Fruit fly (Drosophila melanogaster) whole organism, embryonic: ENCODE results near the gene CG31204.

Experiments
- Awh ChIP-seq: fragments of 200-800 bp; sonication (Bioruptor generic); IDR thresholded peaks from 2 replicates; pipeline ENCODE4, ENCODE4 v1.3.6; 2022; ENCODE audit warnings: missing biosample characterization, missing genetic modification characterization
- B-H1 ChIP-seq: fragments of 200-800 bp; sonication (Bioruptor generic); IDR thresholded peaks from 3 replicates; pipeline ENCODE4 v1.3.6; 2022; ENCODE audit warnings: missing biosample characterization, missing genetic modification characterization
- B-H2 ChIP-seq: fragments of 200-800 bp; sonication (Bioruptor generic); optimal IDR thresholded peaks from 2 replicates; lab custom pipeline; 2018; ENCODE audit warnings: missing biosample characterization, mild to moderate bottlenecking, missing genetic modification characterization
- CG10431 ChIP-seq: fragments of 200-800 bp; sonication (Bioruptor generic); optimal IDR thresholded peaks from 3 replicates; lab custom pipeline; 2018; ENCODE audit warnings: missing biosample characterization, mild to moderate bottlenecking, missing genetic modification characterization
- CG12155 ChIP-seq: fragments of 200-800 bp; sonication (Bioruptor generic); optimal IDR thresholded peaks from 3 replicates; lab custom pipeline; 2016; ENCODE audit warnings: missing biosample characterization, missing genetic modification characterization
- CG14860 ChIP-seq: fragments of 200-800 bp; sonication (Bioruptor generic); IDR thresholded peaks from 3 replicates; pipeline ENCODE4 v1.3.6; 2022; ENCODE audit warnings: missing biosample characterization, missing genetic modification characterization; ENCODE audit not compliant: partially characterized antibody
- CG14965 ChIP-seq: fragments of 200-800 bp; sonication (Bioruptor generic); optimal IDR thresholded peaks from 2 replicates; lab custom pipeline; 2016; ENCODE audit warnings: missing biosample characterization, missing genetic modification characterization, borderline replicate concordance
- CG15011 ChIP-seq: fragments of 200-800 bp; sonication (Bioruptor generic); optimal IDR thresholded peaks from 3 replicates; lab custom pipeline; 2018; ENCODE audit warnings: missing biosample characterization, mild to moderate bottlenecking, missing genetic modification characterization
- CG16779 ChIP-seq: fragments of 200-800 bp; sonication (Bioruptor generic); IDR thresholded peaks from 2 replicates; pipeline ENCODE4 v1.3.6; 2022; ENCODE audit warnings: missing biosample characterization, missing genetic modification characterization
- CG17361 ChIP-seq: fragments of 200-800 bp; sonication (Bioruptor generic); IDR thresholded peaks from 3 replicates; pipeline ENCODE4 v1.3.6; 2022; ENCODE audit warnings: missing biosample characterization, missing genetic modification characterization
- CG17912 ChIP-seq: fragments of 200-800 bp; sonication (Bioruptor generic); optimal IDR thresholded peaks from 2 replicates; lab custom pipeline; 2018; ENCODE audit warnings: missing biosample characterization, mild to moderate bottlenecking, missing genetic modification characterization
- CG2120 ChIP-seq: fragments of 200-800 bp; sonication (Bioruptor generic); optimal IDR thresholded peaks from 3 replicates; lab custom pipeline; 2016; ENCODE audit warnings: missing biosample characterization, missing genetic modification characterization
- CG32767 ChIP-seq: fragments of 200-800 bp; sonication (Bioruptor generic); IDR thresholded peaks from 2 replicates; pipeline ENCODE4 v1.3.6; 2022; ENCODE audit warnings: missing biosample characterization, missing genetic modification characterization
- CG33213 ChIP-seq: fragments of 200-800 bp; sonication (Bioruptor generic); optimal IDR thresholded peaks from 3 replicates; lab custom pipeline; 2016; ENCODE audit warnings: missing biosample characterization, missing genetic modification characterization
- CG3847 ChIP-seq: fragments of 200-800 bp; sonication (Bioruptor generic); IDR thresholded peaks from 2 replicates; pipeline ENCODE4 v1.3.6; 2022; ENCODE audit warnings: missing biosample characterization, missing genetic modification characterization
- CG42726 ChIP-seq: fragments of 200-800 bp; sonication (Bioruptor generic); IDR thresholded peaks from 2 replicates; pipeline ENCODE4 v1.3.6; 2022; ENCODE audit warnings: missing biosample characterization, missing genetic modification characterization; ENCODE audit not compliant: partially characterized antibody
- CG4617 ChIP-seq: fragments of 200-800 bp; sonication (Bioruptor generic); optimal IDR thresholded peaks from 3 replicates; lab custom pipeline; 2016; ENCODE audit warnings: missing biosample characterization, missing genetic modification characterization, borderline replicate concordance
- CG4854 ChIP-seq: fragments of 200-800 bp; sonication (Bioruptor generic); optimal IDR thresholded peaks from 2 replicates; lab custom pipeline; 2016; ENCODE audit warnings: missing biosample characterization, missing genetic modification characterization, inconsistent platforms
- CG6654 ChIP-seq: fragments of 200-800 bp; sonication (Bioruptor generic); optimal IDR thresholded peaks from 2 replicates; lab custom pipeline; 2017; ENCODE audit warnings: missing biosample characterization, mild to moderate bottlenecking, missing genetic modification characterization
- CG6689 ChIP-seq: fragments of 200-800 bp; sonication (Bioruptor generic); IDR thresholded peaks from 2 replicates; pipeline ENCODE4 v1.3.6; 2022; ENCODE audit warnings: missing biosample characterization, missing genetic modification characterization
- CG7372 ChIP-seq: fragments of 200-800 bp; sonication (Bioruptor generic); IDR thresholded peaks from 2 replicates; pipeline ENCODE4 v1.3.6; 2022; ENCODE audit warnings: missing biosample characterization, missing genetic modification characterization
- CG7987 ChIP-seq: fragments of 200-800 bp; sonication (Bioruptor generic); optimal IDR thresholded peaks from 2 replicates; lab custom pipeline; 2018; ENCODE audit warnings: missing biosample characterization, mild to moderate bottlenecking, missing genetic modification characterization, moderate library complexity
- CG9609 ChIP-seq: fragments of 200-800 bp; sonication (Bioruptor generic); optimal IDR thresholded peaks from 3 replicates; lab custom pipeline; 2016; ENCODE audit warnings: missing biosample characterization, missing genetic modification characterization
- Drgx ChIP-seq: fragments of 200-800 bp; sonication (Bioruptor generic); IDR thresholded peaks from 2 replicates; pipeline ENCODE4 v1.3.6; 2022; ENCODE audit warnings: missing biosample characterization, missing genetic modification characterization
- HLH54F ChIP-seq: fragments of 200-800 bp; sonication (Bioruptor generic); optimal IDR thresholded peaks from 3 replicates; lab custom pipeline; 2016; ENCODE audit warnings: missing biosample characterization, missing genetic modification characterization
- Hey ChIP-seq: fragments of 200-800 bp; sonication (Bioruptor generic); optimal IDR thresholded peaks from 3 replicates; lab custom pipeline; 2018; ENCODE audit warnings: missing biosample characterization, mild to moderate bottlenecking, missing genetic modification characterization
- HmgD ChIP-seq: fragments of 200-800 bp; sonication (Bioruptor generic); optimal IDR thresholded peaks from 3 replicates; lab custom pipeline; 2016; ENCODE audit warnings: missing biosample characterization, missing genetic modification characterization
- Hr3 ChIP-seq: fragments of 200-800 bp; sonication (Bioruptor generic); optimal IDR thresholded peaks from 3 replicates; lab custom pipeline; 2016; ENCODE audit warnings: missing biosample characterization, missing genetic modification characterization
- Hr39 ChIP-seq: fragments of >200 bp; optimal IDR thresholded peaks from 2 replicates; lab custom pipeline; 2017
- Hr51 ChIP-seq, 2 experiments: fragments of 200-800 bp; sonication (Bioruptor generic); optimal IDR thresholded peaks; 2 replicates in 1 of 2; 3 replicates in 1 of 2; lab custom pipeline; 2016 to 2018; ENCODE audit warnings: missing biosample characterization in 2 of 2, missing genetic modification characterization in 2 of 2, mild to moderate bottlenecking in 1 of 2, moderate library complexity in 1 of 2
- Hr78 ChIP-seq, 2 experiments: fragments of 200-800 bp in 1 of 2; fragments of >200 bp in 1 of 2; sonication (Bioruptor generic) in 1 of 2; optimal IDR thresholded peaks; 2 replicates each; lab custom pipeline; 2017 to 2019; ENCODE audit warnings: missing biosample characterization in 2 of 2, missing genetic modification characterization in 2 of 2, mild to moderate bottlenecking in 1 of 2, moderate library complexity in 1 of 2
- NC2β ChIP-seq: fragments of 200-800 bp; sonication (Bioruptor generic); optimal IDR thresholded peaks from 2 replicates; lab custom pipeline; 2016; ENCODE audit warnings: missing biosample characterization, missing genetic modification characterization
- NK7.1 ChIP-seq: fragments of 200-800 bp; sonication (Bioruptor generic); optimal IDR thresholded peaks from 3 replicates; lab custom pipeline; 2016; ENCODE audit warnings: missing biosample characterization, missing genetic modification characterization
- TFAM ChIP-seq: fragments of 200-800 bp; sonication (Bioruptor generic); optimal IDR thresholded peaks from 2 replicates; lab custom pipeline; 2017; ENCODE audit warnings: missing biosample characterization, missing genetic modification characterization, inconsistent platforms
- bbx ChIP-seq: fragments of 200-800 bp; sonication (Bioruptor generic); IDR thresholded peaks from 2 replicates; pipeline ENCODE4 v1.3.6; 2022; ENCODE audit warnings: missing biosample characterization, missing genetic modification characterization; ENCODE audit not compliant: partially characterized antibody
- bigmax ChIP-seq: fragments of 200-800 bp; sonication (Bioruptor generic); optimal IDR thresholded peaks from 2 replicates; lab custom pipeline; 2018; ENCODE audit warnings: missing biosample characterization, mild to moderate bottlenecking, missing genetic modification characterization
- br ChIP-seq: fragments of >200 bp; optimal IDR thresholded peaks from 2 replicates; lab custom pipeline; 2017
- crc ChIP-seq: fragments of 200-800 bp; sonication (Bioruptor generic); optimal IDR thresholded peaks from 2 replicates; lab custom pipeline; 2016; ENCODE audit warnings: missing biosample characterization, missing genetic modification characterization
- da ChIP-seq: fragments of 200-800 bp; sonication (Bioruptor generic); optimal IDR thresholded peaks from 2 replicates; lab custom pipeline; 2016; ENCODE audit warnings: missing biosample characterization, missing genetic modification characterization
- fru ChIP-seq: fragments of >200 bp; optimal IDR thresholded peaks from 2 replicates; lab custom pipeline; 2017
- gem ChIP-seq: fragments of 200-800 bp; sonication (Bioruptor generic); optimal IDR thresholded peaks from 2 replicates; lab custom pipeline; 2019; ENCODE audit warnings: missing biosample characterization, mild to moderate bottlenecking, missing genetic modification characterization, moderate library complexity
- gsb ChIP-seq: fragments of 200-800 bp; sonication (Bioruptor generic); IDR thresholded peaks from 2 replicates; pipeline ENCODE4 v1.3.6; 2022; ENCODE audit warnings: missing biosample characterization, missing genetic modification characterization
- mam ChIP-seq: fragments of 200-800 bp; sonication (Bioruptor generic); optimal IDR thresholded peaks from 3 replicates; lab custom pipeline; 2016; ENCODE audit warnings: missing biosample characterization, missing genetic modification characterization
- nmo ChIP-seq: fragments of 200-800 bp; sonication (Bioruptor generic); optimal IDR thresholded peaks from 2 replicates; lab custom pipeline; 2018; ENCODE audit warnings: missing biosample characterization, mild to moderate bottlenecking, missing genetic modification characterization, moderate library complexity
- p53 ChIP-seq: fragments of 200-800 bp; sonication (Bioruptor generic); optimal IDR thresholded peaks from 2 replicates; lab custom pipeline; 2016; ENCODE audit warnings: missing biosample characterization, missing genetic modification characterization
- pfk ChIP-seq: fragments of 200-800 bp; sonication (Bioruptor generic); optimal IDR thresholded peaks from 2 replicates; lab custom pipeline; 2018; ENCODE audit warnings: missing biosample characterization, mild to moderate bottlenecking, missing genetic modification characterization, moderate library complexity
- phol ChIP-seq: fragments of 200-800 bp; sonication (Bioruptor generic); optimal IDR thresholded peaks from 3 replicates; lab custom pipeline; 2018; ENCODE audit warnings: missing biosample characterization, mild to moderate bottlenecking, missing genetic modification characterization, moderate library complexity
- ro ChIP-seq: fragments of 200-800 bp; sonication (Bioruptor generic); IDR thresholded peaks from 2 replicates; pipeline ENCODE4 v1.3.6; 2022; ENCODE audit warnings: missing biosample characterization, missing genetic modification characterization
- slp2 ChIP-seq: fragments of 200-800 bp; sonication (Bioruptor generic); optimal IDR thresholded peaks from 2 replicates; lab custom pipeline; 2016; ENCODE audit warnings: missing biosample characterization, missing genetic modification characterization
- wdn ChIP-seq: fragments of 200-800 bp; sonication (Bioruptor generic); IDR thresholded peaks from 2 replicates; pipeline ENCODE4 v1.3.6; 2022; ENCODE audit warnings: missing biosample characterization, missing genetic modification characterization
- wek ChIP-seq: fragments of 200-800 bp; sonication (Bioruptor generic); optimal IDR thresholded peaks from 3 replicates; lab custom pipeline; 2018; ENCODE audit warnings: missing biosample characterization, mild to moderate bottlenecking, missing genetic modification characterization, moderate library complexity
- zfh2 ChIP-seq: fragments of 200-800 bp; sonication (Bioruptor generic); optimal IDR thresholded peaks from 2 replicates; lab custom pipeline; 2016; ENCODE audit warnings: missing biosample characterization, missing genetic modification characterization

Gene CG31204

dm6 chr3R:31384108-31384507 is 9.2 kb downstream of the CG31204 start (continued):
- peak; percentile 96 for TF ChIP-seq phol (tag; lab: Kevin White, UChicago)
- peak; percentile 99 for TF ChIP-seq zfh2 (GFP tag; lab: Kevin White, UChicago)
- peak; percentile 97 for TF ChIP-seq CG9609
- TF ChIP-seq CG6654 (GFP tag; lab: Kevin White, UChicago): peak; percentile 87
- peak; percentile 70 for TF ChIP-seq Hey (tag; lab: Kevin White, UChicago)
- no peak for TF ChIP-seq br (lab: Kevin White, UChicago)
- TF ChIP-seq CG3847: peak; percentile 98
- TF ChIP-seq CG17361 (GFP tag; lab: Robert Waterston, UW): peak; percentile 98
- TF ChIP-seq NC2β (GFP tag; lab: Kevin White, UChicago): peak; percentile 95
- TF ChIP-seq CG14860 (GFP tag; lab: Robert Waterston, UW): no peak
- TF ChIP-seq CG42726 (GFP tag; lab: Robert Waterston, UW): no peak
- TF ChIP-seq CG10431 (GFP tag; lab: Kevin White, UChicago): peak; percentile 75
- peak; percentile 99 for TF ChIP-seq mam (GFP tag; lab: Kevin White, UChicago)
- no peak for TF ChIP-seq Hr39 (lab: Kevin White, UChicago)
- peak; percentile 98 for TF ChIP-seq NK7.1 (GFP tag; lab: Kevin White, UChicago)
- TF ChIP-seq bbx (GFP tag; lab: Robert Waterston, UW): no peak
- peak; percentile 97 for TF ChIP-seq Hr3 (GFP tag; lab: Kevin White, UChicago)
- peak; percentile 96 for TF ChIP-seq B-H1 (GFP tag; lab: Robert Waterston, UW)
- TF ChIP-seq CG7372 (GFP tag; lab: Robert Waterston, UW): peak; percentile 98
- TF ChIP-seq p53 (GFP tag; lab: Kevin White, UChicago): peak; percentile 94
- TF ChIP-seq HmgD (GFP tag; lab: Kevin White, UChicago): peak; percentile 94
- peak; percentile 98 for TF ChIP-seq slp2 (GFP tag; lab: Kevin White, UChicago)
- TF ChIP-seq CG4854 (GFP tag; lab: Kevin White, UChicago): peak; percentile 95
- peak; percentile 95 for TF ChIP-seq CG33213 (GFP tag; lab: Kevin White, UChicago)
- peak; percentile 86 for TF ChIP-seq wek
- peak; percentile 99 for TF ChIP-seq HLH54F (GFP tag; lab: Kevin White, UChicago)
- TF ChIP-seq Hr51 (GFP tag; optimal IDR thresholded peaks at IDR 0.05; lab: Kevin White, UChicago): peak; percentile 97 to 98
- peak; percentile 97 for TF ChIP-seq nmo (GFP tag; lab: Kevin White, UChicago)
- peak; percentile 96 for TF ChIP-seq gsb
- peak; percentile 90 for TF ChIP-seq CG4617 (GFP tag; lab: Kevin White, UChicago)
- TF ChIP-seq CG12155: peak; percentile 97
- TF ChIP-seq Drgx (GFP tag; lab: Robert Waterston, UW): peak; percentile 99
- peak in 1 of 2 experiments; percentile 78 for TF ChIP-seq Hr78 (GFP tag; optimal IDR thresholded peaks at IDR 0.05; lab: Kevin White, UChicago)
- peak; percentile 98 for TF ChIP-seq CG16779 (GFP tag; lab: Robert Waterston, UW)
- peak; percentile 94 for TF ChIP-seq da (GFP tag; lab: Kevin White, UChicago)
- peak; percentile 96 for TF ChIP-seq crc (GFP tag; lab: Kevin White, UChicago)
- TF ChIP-seq ro (GFP tag; lab: Robert Waterston, UW): peak; percentile 84
- peak; percentile 96 for TF ChIP-seq Awh (GFP tag; lab: Robert Waterston, UW)
- peak; percentile 99 for TF ChIP-seq CG2120 (GFP tag; lab: Kevin White, UChicago)
- peak; percentile 69 for TF ChIP-seq bigmax
- TF ChIP-seq wdn: peak; percentile 97
- peak; percentile 96 for TF ChIP-seq CG6689
- TF ChIP-seq CG15011: peak; percentile 91
- TF ChIP-seq CG17912: no peak
- TF ChIP-seq CG14965 (GFP tag; lab: Kevin White, UChicago): peak; percentile 68
- peak; percentile 90 for TF ChIP-seq CG7987 (GFP tag; lab: Kevin White, UChicago)
- TF ChIP-seq CG32767 (GFP tag; lab: Robert Waterston, UW): peak; percentile 94
- peak; percentile 99 for TF ChIP-seq gem (tag; lab: Kevin White, UChicago)
- TF ChIP-seq TFAM (GFP tag; lab: Kevin White, UChicago): peak; percentile 59
- no peak for TF ChIP-seq fru (lab: Kevin White, UChicago)
- TF ChIP-seq pfk (GFP tag; lab: Kevin White, UChicago): no peak
- TF ChIP-seq B-H2 (GFP tag; lab: Kevin White, UChicago): peak; percentile 60
